Worm (Caenorhabditis elegans): Measurements from ENCODE around the gene irg-7.

The irg-7 gene

ce11 chrX:3243614-3244013, at the start of gene irg-7:
irg-7 (minus strand) TSS chrX:3243636.
- TF ChIP-seq F13C5.2 (tag; optimal IDR thresholded peaks at IDR 0.05): no peak
- TF ChIP-seq ceh-36 (tag; optimal IDR thresholded peaks at IDR 0.05): no peak
- no peak for TF ChIP-seq hmg-4 (GFP tag; optimal IDR thresholded peaks at IDR 0.05)
- no peak for TF ChIP-seq ama-1 (optimal IDR thresholded peaks at IDR 0.05)
- no peak for TF ChIP-seq scrt-1 (GFP tag; IDR thresholded peaks at IDR 0.05)
- no peak for TF ChIP-seq flt-1 (GFP tag; IDR thresholded peaks at IDR 0.05)
- no peak for TF ChIP-seq sea-1 (GFP tag; conservative IDR thresholded peaks at IDR 0.05)
- no peak for TF ChIP-seq B0310.2 (tag; optimal IDR thresholded peaks at IDR 0.05)
- no peak for TF ChIP-seq ceh-13 (GFP tag; optimal IDR thresholded peaks at IDR 0.05)
- TF ChIP-seq hnd-1 (tag; optimal IDR thresholded peaks at IDR 0.05): no peak
- TF ChIP-seq hmbx-1 (tag; optimal IDR thresholded peaks at IDR 0.05): no peak
- no peak for TF ChIP-seq pes-1 (GFP tag; IDR thresholded peaks at IDR 0.05)
- TF ChIP-seq ets-7 (tag; optimal IDR thresholded peaks at IDR 0.05): no peak
- no peak for TF ChIP-seq tbx-11 (GFP tag; IDR thresholded peaks at IDR 0.05)
- TF ChIP-seq tbx-37 (GFP tag; conservative IDR thresholded peaks at IDR 0.05): no peak
- TF ChIP-seq aly-1 (tag; optimal IDR thresholded peaks at IDR 0.05): no peak

ce11 chrX:3291948-3292347, 48.5 kb upstream of the irg-7 start:
- TF ChIP-seq hmg-4 (GFP tag; optimal IDR thresholded peaks at IDR 0.05) (no peak), ceh-36 (tag; optimal IDR thresholded peaks at IDR 0.05) (no peak), tbx-11 (GFP tag; IDR thresholded peaks at IDR 0.05) (no peak), B0310.2 (tag; optimal IDR thresholded peaks at IDR 0.05) (no peak), scrt-1 (GFP tag; IDR thresholded peaks at IDR 0.05) (no peak), pes-1 (GFP tag; IDR thresholded peaks at IDR 0.05) (no peak), aly-1 (tag; optimal IDR thresholded peaks at IDR 0.05) (no peak), hmbx-1 (tag; optimal IDR thresholded peaks at IDR 0.05) (no peak), hnd-1 (tag; optimal IDR thresholded peaks at IDR 0.05) (no peak)

ce11 chrX:3290147-3290546, 46.7 kb upstream of the irg-7 start:
- TF ChIP-seq tra-4 (tag; optimal IDR thresholded peaks at IDR 0.05): no peak
- no peak for TF ChIP-seq F13C5.2 (tag; optimal IDR thresholded peaks at IDR 0.05)
- TF ChIP-seq ceh-36 (tag; optimal IDR thresholded peaks at IDR 0.05): no peak
- no peak for TF ChIP-seq scrt-1 (GFP tag; IDR thresholded peaks at IDR 0.05)
- no peak for TF ChIP-seq hnd-1 (tag; optimal IDR thresholded peaks at IDR 0.05)
- TF ChIP-seq B0310.2 (tag; optimal IDR thresholded peaks at IDR 0.05): no peak
- no peak for TF ChIP-seq ama-1 (optimal IDR thresholded peaks at IDR 0.05)
- TF ChIP-seq aly-1 (tag; optimal IDR thresholded peaks at IDR 0.05): no peak
- TF ChIP-seq ceh-13 (GFP tag; optimal IDR thresholded peaks at IDR 0.05): no peak
- no peak for TF ChIP-seq tbx-37 (GFP tag; conservative IDR thresholded peaks at IDR 0.05)
- no peak for TF ChIP-seq pes-1 (GFP tag; IDR thresholded peaks at IDR 0.05)
- TF ChIP-seq ets-7 (tag; optimal IDR thresholded peaks at IDR 0.05): no peak
- no peak for TF ChIP-seq hmbx-1 (tag; optimal IDR thresholded peaks at IDR 0.05)

ce11 chrX:3289183-3289582, 45.7 kb upstream of the irg-7 start, which contains the start of gene K09C4.4:
K09C4.4 (plus strand) TSS chrX:3289483.
- TF ChIP-seq tbx-11 (GFP tag; IDR thresholded peaks at IDR 0.05) (no peak), B0310.2 (tag; optimal IDR thresholded peaks at IDR 0.05) (no peak), flt-1 (GFP tag; IDR thresholded peaks at IDR 0.05) (no peak), hmg-4 (GFP tag; optimal IDR thresholded peaks at IDR 0.05) (no peak), sea-1 (GFP tag; conservative IDR thresholded peaks at IDR 0.05) (no peak), pes-1 (GFP tag; IDR thresholded peaks at IDR 0.05) (no peak)

ce11 chrX:3285448-3285847, 42.0 kb upstream of the irg-7 start:
- TF ChIP-seq ceh-36 (tag; optimal IDR thresholded peaks at IDR 0.05) (no peak), ceh-13 (GFP tag; optimal IDR thresholded peaks at IDR 0.05) (no peak), tra-4 (tag; optimal IDR thresholded peaks at IDR 0.05) (no peak), ama-1 (optimal IDR thresholded peaks at IDR 0.05) (no peak), tbx-11 (GFP tag; IDR thresholded peaks at IDR 0.05) (no peak), B0310.2 (tag; optimal IDR thresholded peaks at IDR 0.05) (no peak), hnd-1 (tag; optimal IDR thresholded peaks at IDR 0.05) (no peak), hmbx-1 (tag; optimal IDR thresholded peaks at IDR 0.05) (no peak), ets-7 (tag; optimal IDR thresholded peaks at IDR 0.05) (no peak)

- TF ChIP-seq hmbx-1 (tag; optimal IDR thresholded peaks at IDR 0.05): no peak
- no peak for TF ChIP-seq hmg-4 (GFP tag; optimal IDR thresholded peaks at IDR 0.05)
- no peak for TF ChIP-seq B0310.2 (tag; optimal IDR thresholded peaks at IDR 0.05)
- no peak for TF ChIP-seq flt-1 (GFP tag; IDR thresholded peaks at IDR 0.05)
- TF ChIP-seq ets-7 (tag; optimal IDR thresholded peaks at IDR 0.05): no peak
- no peak for TF ChIP-seq tra-4 (tag; optimal IDR thresholded peaks at IDR 0.05)
- no peak for TF ChIP-seq pes-1 (GFP tag; IDR thresholded peaks at IDR 0.05)
- no peak for TF ChIP-seq hnd-1 (tag; optimal IDR thresholded peaks at IDR 0.05)
- TF ChIP-seq aly-1 (tag; optimal IDR thresholded peaks at IDR 0.05): no peak
- TF ChIP-seq ceh-36 (tag; optimal IDR thresholded peaks at IDR 0.05): no peak
- no peak for TF ChIP-seq sea-1 (GFP tag; conservative IDR thresholded peaks at IDR 0.05)
- TF ChIP-seq tbx-37 (GFP tag; conservative IDR thresholded peaks at IDR 0.05): no peak
- no peak for TF ChIP-seq F13C5.2 (tag; optimal IDR thresholded peaks at IDR 0.05)
- no peak for TF ChIP-seq ceh-13 (GFP tag; optimal IDR thresholded peaks at IDR 0.05)
- TF ChIP-seq tbx-11 (GFP tag; IDR thresholded peaks at IDR 0.05): no peak
- no peak for TF ChIP-seq scrt-1 (GFP tag; IDR thresholded peaks at IDR 0.05)
- TF ChIP-seq ama-1 (optimal IDR thresholded peaks at IDR 0.05): no peak
Observed at ce11 chrX:3284967-3285366, 41.5 kb upstream of the irg-7 start.

- TF ChIP-seq ceh-13 (GFP tag; optimal IDR thresholded peaks at IDR 0.05): no peak
- TF ChIP-seq pes-1 (GFP tag; IDR thresholded peaks at IDR 0.05): no peak
- TF ChIP-seq ets-7 (tag; optimal IDR thresholded peaks at IDR 0.05): no peak
- TF ChIP-seq hnd-1 (tag; optimal IDR thresholded peaks at IDR 0.05): no peak
- TF ChIP-seq B0310.2 (tag; optimal IDR thresholded peaks at IDR 0.05): no peak
- TF ChIP-seq tra-4 (tag; optimal IDR thresholded peaks at IDR 0.05): no peak
- no peak for TF ChIP-seq sea-1 (GFP tag; conservative IDR thresholded peaks at IDR 0.05)
- no peak for TF ChIP-seq scrt-1 (GFP tag; IDR thresholded peaks at IDR 0.05)
- no peak for TF ChIP-seq flt-1 (GFP tag; IDR thresholded peaks at IDR 0.05)
- no peak for TF ChIP-seq tbx-11 (GFP tag; IDR thresholded peaks at IDR 0.05)
- no peak for TF ChIP-seq tbx-37 (GFP tag; conservative IDR thresholded peaks at IDR 0.05)
- TF ChIP-seq ama-1 (optimal IDR thresholded peaks at IDR 0.05): no peak
- TF ChIP-seq ceh-36 (tag; optimal IDR thresholded peaks at IDR 0.05): no peak
- TF ChIP-seq F13C5.2 (tag; optimal IDR thresholded peaks at IDR 0.05): no peak
- no peak for TF ChIP-seq hmbx-1 (tag; optimal IDR thresholded peaks at IDR 0.05)
- no peak for TF ChIP-seq hmg-4 (GFP tag; optimal IDR thresholded peaks at IDR 0.05)
- TF ChIP-seq aly-1 (tag; optimal IDR thresholded peaks at IDR 0.05): no peak
Observed at ce11 chrX:3283189-3283588, 39.8 kb upstream of the irg-7 start.

Measured in whole organism, early embryonic.